Worm (Caenorhabditis elegans) whole organism, L4 larva: ENCODE measurements around the gene thoc-7.
A peak's percentile ranks its signal among the peaks of the same experiment; 100 is the strongest.

Experiments used
- D1046.2 ChIP-seq: fragments of 200-800 bp; sonication (Bioruptor generic); IDR thresholded peaks from 2 replicates; pipeline ENCODE4 v1.3.6; 2022; ENCODE audit warnings: missing genetic modification characterization, missing compliant biosample characterization
- T26A8.4 ChIP-seq: fragments of 200-800 bp; sonication (Bioruptor generic); IDR thresholded peaks from 2 replicates; pipeline ENCODE4 v1.3.6; 2022; ENCODE audit warnings: missing genetic modification characterization, missing compliant biosample characterization
- Y48G9A.11 ChIP-seq: fragments of 200-800 bp; sonication (Bioruptor generic); IDR thresholded peaks from 2 replicates; pipeline ENCODE4 v1.3.6; 2022; ENCODE audit warnings: missing genetic modification reagents, missing genetic modification characterization, missing compliant biosample characterization
- ama-1 ChIP-seq: fragments of 150-350 bp; optimal IDR thresholded peaks from 2 replicates; lab custom pipeline; 2014; ENCODE audit warnings: inconsistent platforms, mixed read lengths
- attf-4 ChIP-seq: sonication (generic microtip); optimal IDR thresholded peaks from 3 replicates; lab custom pipeline; 2017; ENCODE audit warnings: missing biosample characterization, missing genetic modification characterization
- ceh-62 ChIP-seq: sonication (generic microtip); optimal IDR thresholded peaks from 2 replicates; lab custom pipeline; 2017; ENCODE audit warnings: missing biosample characterization, missing genetic modification characterization
- ceh-82 ChIP-seq: sonication (generic microtip); optimal IDR thresholded peaks from 2 replicates; lab custom pipeline; 2017; ENCODE audit warnings: missing biosample characterization, missing genetic modification characterization
- daf-16 ChIP-seq, 3 experiments: sonication (generic microtip); optimal IDR thresholded peaks; 2 replicates each; lab custom pipeline; 2016 to 2017; ENCODE audit warnings: missing genetic modification characterization in 3 of 3, missing genetic modification reagents in 3 of 3, mild to moderate bottlenecking in 2 of 3, missing compliant biosample characterization in 2 of 3, missing biosample characterization in 1 of 3, moderate library complexity in 1 of 3
- dmd-8 ChIP-seq: fragments of 200-800 bp; sonication (Bioruptor generic); IDR thresholded peaks from 2 replicates; pipeline ENCODE4 v1.3.6; 2022; ENCODE audit warnings: missing genetic modification characterization, missing compliant biosample characterization
- dpl-1 ChIP-seq: fragments of 150-350 bp; optimal IDR thresholded peaks from 2 replicates; lab custom pipeline; 2014; ENCODE audit warnings: missing biosample characterization, missing genetic modification reagents, missing genetic modification characterization
- dve-1 ChIP-seq: sonication (generic microtip); optimal IDR thresholded peaks from 2 replicates; lab custom pipeline; 2017; ENCODE audit warnings: antibody characterized with exemption, mild to moderate bottlenecking, missing genetic modification characterization, missing compliant biosample characterization; ENCODE audit not compliant: insufficient read depth
- egl-27 ChIP-seq: sonication (generic microtip); optimal IDR thresholded peaks from 3 replicates; lab custom pipeline; 2017; ENCODE audit warnings: missing biosample characterization, missing genetic modification reagents, missing genetic modification characterization
- hlh-11 ChIP-seq: fragments of 200-800 bp; sonication (Bioruptor generic); optimal IDR thresholded peaks from 2 replicates; lab custom pipeline; 2018; ENCODE audit warnings: mild to moderate bottlenecking, missing genetic modification characterization, missing compliant biosample characterization
- hlh-30 ChIP-seq: sonication (generic microtip); optimal IDR thresholded peaks from 2 replicates; lab custom pipeline; 2017; ENCODE audit warnings: antibody characterized with exemption, mild to moderate bottlenecking, missing genetic modification characterization, missing compliant biosample characterization; ENCODE audit not compliant: insufficient read depth
- hmg-1.1 ChIP-seq: fragments of 200-800 bp; sonication (Bioruptor generic); IDR thresholded peaks from 2 replicates; pipeline ENCODE4 v1.3.6; 2022; ENCODE audit warnings: missing genetic modification reagents, missing genetic modification characterization, missing compliant biosample characterization
- jun-1 ChIP-seq: fragments of 150-350 bp; optimal IDR thresholded peaks from 2 replicates; lab custom pipeline; 2014; ENCODE audit warnings: missing biosample characterization, missing genetic modification reagents, missing genetic modification characterization
- lin-13 ChIP-seq: fragments of 150-350 bp; optimal IDR thresholded peaks from 2 replicates; lab custom pipeline; 2014; ENCODE audit warnings: missing biosample characterization, missing genetic modification reagents, missing genetic modification characterization
- lin-38 ChIP-seq: fragments of 200-800 bp; sonication (Bioruptor generic); IDR thresholded peaks from 2 replicates; pipeline ENCODE4 v1.3.6; 2022; ENCODE audit warnings: missing genetic modification reagents, missing genetic modification characterization, missing compliant biosample characterization
- lir-3 ChIP-seq: sonication (generic microtip); optimal IDR thresholded peaks from 2 replicates; lab custom pipeline; 2016; ENCODE audit warnings: mild to moderate bottlenecking, missing genetic modification characterization, missing compliant biosample characterization
- lsy-2 ChIP-seq, 2 experiments: fragments of 150-350 bp in 1 of 2; sonication (generic microtip) in 1 of 2; optimal IDR thresholded peaks; 2 replicates each; lab custom pipeline; 2014 to 2017; ENCODE audit warnings: missing biosample characterization in 2 of 2, missing genetic modification characterization in 2 of 2
- madf-9 ChIP-seq: fragments of 200-800 bp; sonication (Bioruptor generic); conservative IDR thresholded peaks from 2 replicates; pipeline ENCODE4 v1.3.6; 2022; ENCODE audit warnings: missing genetic modification reagents, missing genetic modification characterization, missing compliant biosample characterization
- mdl-1 ChIP-seq, 2 experiments: fragments of 150-350 bp in 1 of 2; sonication (generic microtip) in 1 of 2; optimal IDR thresholded peaks; 2 replicates each; lab custom pipeline; 2014 to 2017; ENCODE audit warnings: missing biosample characterization in 2 of 2, missing genetic modification characterization in 2 of 2
- mep-1 ChIP-seq: fragments of 150-350 bp; sonication (generic microtip); optimal IDR thresholded peaks from 3 replicates; lab custom pipeline; 2014; ENCODE audit warnings: missing biosample characterization, missing genetic modification characterization
- nhr-10 ChIP-seq: fragments of 150-350 bp; optimal IDR thresholded peaks from 2 replicates; lab custom pipeline; 2014; ENCODE audit warnings: missing biosample characterization, missing genetic modification characterization
- nhr-111 ChIP-seq: fragments of 200-800 bp; sonication (Bioruptor generic); optimal IDR thresholded peaks from 2 replicates; lab custom pipeline; 2018; ENCODE audit warnings: mild to moderate bottlenecking, missing genetic modification characterization, missing compliant biosample characterization
- nhr-28 ChIP-seq: fragments of 150-350 bp; optimal IDR thresholded peaks from 2 replicates; lab custom pipeline; 2014; ENCODE audit warnings: missing biosample characterization, missing genetic modification characterization
- nhr-48 ChIP-seq: sonication (generic microtip); optimal IDR thresholded peaks from 2 replicates; lab custom pipeline; 2016; ENCODE audit warnings: mild to moderate bottlenecking, missing genetic modification characterization, missing compliant biosample characterization
- nhr-6 ChIP-seq: fragments of 150-350 bp; optimal IDR thresholded peaks from 2 replicates; lab custom pipeline; 2014; ENCODE audit warnings: missing biosample characterization, missing genetic modification characterization
- saeg-2 ChIP-seq: fragments of 200-800 bp; sonication (Bioruptor generic); IDR thresholded peaks from 2 replicates; pipeline ENCODE4 v1.3.6; 2022; ENCODE audit warnings: missing genetic modification reagents, missing genetic modification characterization, missing compliant biosample characterization
- sdz-12 ChIP-seq: fragments of 200-800 bp; sonication (Bioruptor generic); optimal IDR thresholded peaks from 2 replicates; lab custom pipeline; 2018; ENCODE audit warnings: mild to moderate bottlenecking, missing genetic modification characterization, missing compliant biosample characterization
- set-16 ChIP-seq: fragments of 200-800 bp; sonication (Bioruptor generic); IDR thresholded peaks from 2 replicates; pipeline ENCODE4 v1.3.6; 2022; ENCODE audit warnings: missing genetic modification reagents, missing genetic modification characterization, missing compliant biosample characterization
- snpc-1.2 ChIP-seq: fragments of 200-800 bp; sonication (Bioruptor generic); IDR thresholded peaks from 2 replicates; pipeline ENCODE4 v1.3.6; 2022; ENCODE audit warnings: missing genetic modification reagents, missing genetic modification characterization, missing compliant biosample characterization
- snpc-4 ChIP-seq: fragments of 150-350 bp; optimal IDR thresholded peaks from 2 replicates; lab custom pipeline; 2014; ENCODE audit warnings: missing biosample characterization, missing genetic modification characterization
- unc-62 ChIP-seq, 3 experiments: fragments of 150-350 bp in 1 of 3; sonication (generic microtip); optimal IDR thresholded peaks in 2 of 3; peaks in 1 of 3; 1 replicate in 1 of 3; 2 replicates in 2 of 3; lab custom pipeline; 2014 to 2017; ENCODE audit warnings: missing biosample characterization in 3 of 3, missing genetic modification characterization in 3 of 3, missing genetic modification reagents in 3 of 3, missing genotype in 1 of 3
- vab-7 ChIP-seq: fragments of 200-800 bp; sonication (Bioruptor generic); IDR thresholded peaks from 2 replicates; pipeline ENCODE4 v1.3.6; 2022; ENCODE audit warnings: missing genetic modification reagents, missing genetic modification characterization, missing compliant biosample characterization
- zfp-3 ChIP-seq: fragments of 200-800 bp; sonication (Bioruptor generic); conservative IDR thresholded peaks from 2 replicates; pipeline ENCODE4 v1.3.6; 2022; ENCODE audit warnings: missing genetic modification reagents, missing genetic modification characterization, missing compliant biosample characterization

thoc-7 gene

ce11 chrIV:13887408-13888163, 5.1 kb downstream of the thoc-7 start, which contains the start of gene lin-66 (continued):
- TF ChIP-seq D1046.2 (GFP tag; lab: Robert Waterston, UW): peak; percentile 77; the same call in 1 of the 2 replicates
- peak; percentile 66 for TF ChIP-seq vab-7 (GFP tag; lab: Robert Waterston, UW)

ce11 chrIV:13888164-13888518, 5.6 kb downstream of the thoc-7 start:
- no peak for TF ChIP-seq sdz-12 (GFP tag; lab: Kevin White, UChicago)
- TF ChIP-seq saeg-2 (GFP tag; lab: Robert Waterston, UW): no peak
- no peak for TF ChIP-seq nhr-28
- TF ChIP-seq mdl-1 (tag; optimal IDR thresholded peaks at IDR 0.05; lab: Kevin White, UChicago): no peak
- no peak for TF ChIP-seq ceh-82 (tag; lab: Kevin White, UChicago)
- no peak for TF ChIP-seq lsy-2 (tag; optimal IDR thresholded peaks at IDR 0.05; lab: Kevin White, UChicago)
- TF ChIP-seq egl-27 (tag; lab: Kevin White, UChicago): no peak
- TF ChIP-seq zfp-3: no peak
- TF ChIP-seq set-16: no peak
- TF ChIP-seq hlh-30 (tag; lab: Kevin White, UChicago): no peak
- TF ChIP-seq hlh-11 (tag; lab: Kevin White, UChicago): no peak
- no peak for TF ChIP-seq ama-1 (lab: Kevin White, UChicago)
- TF ChIP-seq ceh-62 (tag; lab: Kevin White, UChicago): no peak
- no peak for TF ChIP-seq madf-9
- no peak for TF ChIP-seq T26A8.4 (GFP tag; lab: Robert Waterston, UW)
- TF ChIP-seq dmd-8 (GFP tag; lab: Robert Waterston, UW): no peak
- TF ChIP-seq lir-3 (tag; lab: Kevin White, UChicago): no peak
- no peak for TF ChIP-seq attf-4 (tag; lab: Kevin White, UChicago)
- no peak for TF ChIP-seq daf-16 (GFP tag; optimal IDR thresholded peaks at IDR 0.05; lab: Kevin White, UChicago)
- no peak for TF ChIP-seq daf-16 (tag; optimal IDR thresholded peaks at IDR 0.05; lab: Kevin White, UChicago)
- TF ChIP-seq, all 104 proteins: peak for 0

ce11 chrIV:13893103-13893502, 10.6 kb downstream of the thoc-7 start:
- TF ChIP-seq snpc-1.2 (GFP tag; lab: Robert Waterston, UW) (peak; percentile 66), lin-13 (GFP tag; lab: Kevin White, UChicago) (peak; percentile 59), dve-1 (tag; lab: Kevin White, UChicago) (no peak), hmg-1.1 (GFP tag; lab: Robert Waterston, UW) (0 out of 2 replicates have a peak, but pooled peaks have one; percentile 28), mep-1 (tag; lab: Kevin White, UChicago) (peak; percentile 37), unc-62 (GFP tag; optimal IDR thresholded peaks at IDR 0.05 in 1 of 2; lab: Kevin White, UChicago) (peak in 1 of 2 experiments; percentile 53), unc-62 (tag; optimal IDR thresholded peaks at IDR 0.05; lab: Kevin White, UChicago) (no peak), daf-16 (GFP tag; optimal IDR thresholded peaks at IDR 0.05; lab: Kevin White, UChicago) (no peak), daf-16 (tag; optimal IDR thresholded peaks at IDR 0.05; lab: Kevin White, UChicago) (peak; percentile 13), nhr-111 (GFP tag; lab: Kevin White, UChicago) (peak; percentile 42), nhr-10 (no peak), snpc-4 (tag; lab: Kevin White, UChicago) (peak; percentile 82), Y48G9A.11 (GFP tag; lab: Robert Waterston, UW) (peak; percentile 70)

ce11 chrIV:13902774-13903173, 20.2 kb downstream of the thoc-7 start, which contains the start of gene Y37A1A.3:
Gene Y37A1A.3, minus strand, starts transcription at chrIV:13902874.
- TF ChIP-seq set-16 (no peak), nhr-6 (tag; lab: Kevin White, UChicago) (no peak), lin-38 (no peak), lir-3 (tag; lab: Kevin White, UChicago) (no peak), nhr-48 (tag; lab: Kevin White, UChicago) (no peak), dpl-1 (GFP tag; lab: Kevin White, UChicago) (no peak), lin-13 (GFP tag; lab: Kevin White, UChicago) (no peak), zfp-3 (no peak), lsy-2 (tag; optimal IDR thresholded peaks at IDR 0.05; lab: Kevin White, UChicago) (no peak), sdz-12 (GFP tag; lab: Kevin White, UChicago) (no peak), jun-1 (no peak)
- TF ChIP-seq, all 104 proteins: peak for 0
